Fruit fly (Drosophila melanogaster): ENCODE measurements around the gene Utx.

dm6 chr2L:10315888-10316287 lies 37.3 kb upstream of the Utx start:
- no peak for TF ChIP-seq Vsx2 (GFP tag; optimal IDR thresholded peaks at IDR 0.05; ENCODE audit: partially characterized antibody)
- TF ChIP-seq CG32264 (GFP tag; optimal IDR thresholded peaks at IDR 0.05): no peak

All from whole organism, wandering third instar larva.